Fruit fly (Drosophila melanogaster) whole organism, embryonic: Measurements from ENCODE around the gene caps.

Experiments used
- Atf3 ChIP-seq: fragments of 200-800 bp; sonication (Bioruptor generic); optimal IDR thresholded peaks from 3 replicates; lab custom pipeline; 2016; ENCODE audit warnings: missing biosample characterization, missing genetic modification characterization
- Bdp1 ChIP-seq: fragments of 200-800 bp; sonication (Bioruptor generic); optimal IDR thresholded peaks from 3 replicates; lab custom pipeline; 2016; ENCODE audit warnings: missing biosample characterization, missing genetic modification characterization
- CG10366 ChIP-seq: fragments of 200-800 bp; sonication (Bioruptor generic); IDR thresholded peaks from 2 replicates; pipeline ENCODE4 v1.3.6; 2022; ENCODE audit warnings: missing biosample characterization, missing genetic modification characterization
- CG10543 ChIP-seq: fragments of 200-800 bp; sonication (Bioruptor generic); optimal IDR thresholded peaks from 3 replicates; lab custom pipeline; 2017; ENCODE audit warnings: missing biosample characterization, mild to moderate bottlenecking, missing genetic modification characterization, moderate library complexity
- CG10959 ChIP-seq: fragments of 200-800 bp; sonication (Bioruptor generic); IDR thresholded peaks from 2 replicates; pipeline ENCODE4 v1.3.6; 2022; ENCODE audit warnings: missing biosample characterization, missing genetic modification characterization
- CG11085 ChIP-seq: fragments of 200-800 bp; sonication (Bioruptor generic); IDR thresholded peaks from 2 replicates; pipeline ENCODE4 v1.3.6; 2022; ENCODE audit warnings: missing biosample characterization, missing genetic modification characterization
- CG14860 ChIP-seq: fragments of 200-800 bp; sonication (Bioruptor generic); IDR thresholded peaks from 3 replicates; pipeline ENCODE4 v1.3.6; 2022; ENCODE audit warnings: missing biosample characterization, missing genetic modification characterization; ENCODE audit not compliant: partially characterized antibody
- CG16815 ChIP-seq: fragments of 200-800 bp; sonication (Bioruptor generic); optimal IDR thresholded peaks from 3 replicates; lab custom pipeline; 2017; ENCODE audit warnings: missing biosample characterization, mild to moderate bottlenecking, missing genetic modification characterization
- CG17829 ChIP-seq: fragments of 200-800 bp; optimal IDR thresholded peaks from 2 replicates; lab custom pipeline; 2019; ENCODE audit warnings: missing biosample characterization, mild to moderate bottlenecking, missing genetic modification characterization, moderate library complexity
- CG1792 ChIP-seq: fragments of 200-800 bp; sonication (Bioruptor generic); optimal IDR thresholded peaks from 2 replicates; lab custom pipeline; 2016; ENCODE audit warnings: missing biosample characterization, missing genetic modification characterization
- CG2120 ChIP-seq: fragments of 200-800 bp; sonication (Bioruptor generic); optimal IDR thresholded peaks from 3 replicates; lab custom pipeline; 2016; ENCODE audit warnings: missing biosample characterization, missing genetic modification characterization
- CG2712 ChIP-seq: fragments of 200-800 bp; optimal IDR thresholded peaks from 3 replicates; lab custom pipeline; 2019; ENCODE audit warnings: missing biosample characterization, mild to moderate bottlenecking, missing genetic modification characterization, moderate library complexity
- CG34224 ChIP-seq: fragments of 200-800 bp; sonication (Bioruptor generic); IDR thresholded peaks from 3 replicates; pipeline ENCODE4 v1.3.6; 2022; ENCODE audit warnings: missing biosample characterization, missing genetic modification characterization; ENCODE audit not compliant: partially characterized antibody
- CG4424 ChIP-seq: fragments of 200-800 bp; sonication (Bioruptor generic); optimal IDR thresholded peaks from 3 replicates; lab custom pipeline; 2016; ENCODE audit warnings: missing biosample characterization, missing genetic modification characterization
- CG6254 ChIP-seq: fragments of 200-800 bp; sonication (Bioruptor generic); optimal IDR thresholded peaks from 3 replicates; lab custom pipeline; 2017; ENCODE audit warnings: mild to moderate bottlenecking, missing biosample characterization, missing genetic modification reagents, missing genetic modification characterization
- CG6654 ChIP-seq: fragments of 200-800 bp; sonication (Bioruptor generic); optimal IDR thresholded peaks from 2 replicates; lab custom pipeline; 2017; ENCODE audit warnings: missing biosample characterization, mild to moderate bottlenecking, missing genetic modification characterization
- CG7372 ChIP-seq: fragments of 200-800 bp; sonication (Bioruptor generic); IDR thresholded peaks from 2 replicates; pipeline ENCODE4 v1.3.6; 2022; ENCODE audit warnings: missing biosample characterization, missing genetic modification characterization
- CG7987 ChIP-seq: fragments of 200-800 bp; sonication (Bioruptor generic); optimal IDR thresholded peaks from 2 replicates; lab custom pipeline; 2018; ENCODE audit warnings: missing biosample characterization, mild to moderate bottlenecking, missing genetic modification characterization, moderate library complexity
- CG8089 ChIP-seq: fragments of 200-800 bp; sonication (Bioruptor generic); optimal IDR thresholded peaks from 3 replicates; lab custom pipeline; 2016; ENCODE audit warnings: missing biosample characterization, missing genetic modification characterization
- CG8765 ChIP-seq: fragments of 200-800 bp; sonication (Bioruptor generic); IDR thresholded peaks from 2 replicates; pipeline ENCODE4 v1.3.6; 2022; ENCODE audit warnings: missing biosample characterization, missing genetic modification characterization
- CG9876 ChIP-seq: fragments of 200-800 bp; sonication (Bioruptor generic); optimal IDR thresholded peaks from 2 replicates; lab custom pipeline; 2016; ENCODE audit warnings: missing biosample characterization, missing genetic modification characterization
- CoRest ChIP-seq: fragments of 200-800 bp; sonication (Bioruptor generic); optimal IDR thresholded peaks from 3 replicates; lab custom pipeline; 2018; ENCODE audit warnings: missing biosample characterization, mild to moderate bottlenecking, missing genetic modification characterization, moderate library complexity
- Drgx ChIP-seq: fragments of 200-800 bp; sonication (Bioruptor generic); IDR thresholded peaks from 2 replicates; pipeline ENCODE4 v1.3.6; 2022; ENCODE audit warnings: missing biosample characterization, missing genetic modification characterization
- E2f1 ChIP-seq: fragments of 200-800 bp; sonication (Bioruptor generic); IDR thresholded peaks from 2 replicates; pipeline ENCODE4 v1.3.6; 2022; ENCODE audit warnings: missing biosample characterization, missing genetic modification characterization
- Ets97D ChIP-seq: fragments of 200-800 bp; sonication (Bioruptor generic); optimal IDR thresholded peaks from 3 replicates; lab custom pipeline; 2016; ENCODE audit warnings: missing biosample characterization, missing genetic modification characterization
- Lhr ChIP-seq: fragments of 200-800 bp; sonication (Bioruptor generic); optimal IDR thresholded peaks from 3 replicates; lab custom pipeline; 2017; ENCODE audit warnings: mild to moderate bottlenecking, missing biosample characterization, missing genetic modification reagents, missing genetic modification characterization
- Meics ChIP-seq: fragments of 200-800 bp; sonication (Bioruptor generic); optimal IDR thresholded peaks from 2 replicates; lab custom pipeline; 2017; ENCODE audit warnings: missing biosample characterization, mild to moderate bottlenecking, missing genetic modification characterization
- Sin3A ChIP-seq: fragments of >200 bp; optimal IDR thresholded peaks from 2 replicates; lab custom pipeline; 2018
- Sry-β ChIP-seq: fragments of 200-800 bp; sonication (Bioruptor generic); optimal IDR thresholded peaks from 2 replicates; lab custom pipeline; 2018; ENCODE audit warnings: missing biosample characterization, mild to moderate bottlenecking, missing genetic modification characterization, moderate library complexity
- abd-A ChIP-seq: fragments of 200-800 bp; sonication (Bioruptor generic); optimal IDR thresholded peaks from 3 replicates; lab custom pipeline; 2019; ENCODE audit warnings: missing biosample characterization, mild to moderate bottlenecking, missing genetic modification characterization, moderate library complexity
- ap ChIP-seq: fragments of 200-800 bp; sonication (Bioruptor generic); IDR thresholded peaks from 2 replicates; pipeline ENCODE4 v1.3.6; 2022; ENCODE audit warnings: missing biosample characterization, missing genetic modification characterization
- bigmax ChIP-seq: fragments of 200-800 bp; sonication (Bioruptor generic); optimal IDR thresholded peaks from 2 replicates; lab custom pipeline; 2018; ENCODE audit warnings: missing biosample characterization, mild to moderate bottlenecking, missing genetic modification characterization
- cato ChIP-seq: fragments of 200-800 bp; sonication (Bioruptor generic); optimal IDR thresholded peaks from 2 replicates; lab custom pipeline; 2016; ENCODE audit warnings: missing biosample characterization, missing genetic modification characterization, borderline replicate concordance
- crol ChIP-seq: fragments of 200-800 bp; sonication (Bioruptor generic); IDR thresholded peaks from 2 replicates; pipeline ENCODE4 v1.3.6; 2022; ENCODE audit warnings: missing biosample characterization, missing genetic modification characterization
- danr ChIP-seq: fragments of 200-800 bp; sonication (Bioruptor generic); IDR thresholded peaks from 2 replicates; pipeline ENCODE4 v1.3.6; 2022; ENCODE audit warnings: missing biosample characterization, missing genetic modification characterization
- gcm ChIP-seq: fragments of 200-800 bp; sonication (Bioruptor generic); optimal IDR thresholded peaks from 2 replicates; lab custom pipeline; 2019; ENCODE audit warnings: missing biosample characterization, mild to moderate bottlenecking, missing genetic modification characterization, moderate library complexity
- ham ChIP-seq: fragments of 200-800 bp; sonication (Bioruptor generic); IDR thresholded peaks from 2 replicates; pipeline ENCODE4 v1.3.6; 2022; ENCODE audit warnings: missing biosample characterization, missing genetic modification characterization
- jigr1 ChIP-seq: fragments of 200-800 bp; sonication (Bioruptor generic); IDR thresholded peaks from 3 replicates; pipeline ENCODE4 v1.3.6; 2022; ENCODE audit warnings: missing biosample characterization, missing genetic modification characterization
- jing ChIP-seq: fragments of 200-800 bp; sonication (Bioruptor generic); optimal IDR thresholded peaks from 2 replicates; lab custom pipeline; 2018; ENCODE audit warnings: missing biosample characterization, mild to moderate bottlenecking, missing genetic modification characterization
- ken ChIP-seq: fragments of 200-800 bp; sonication (Bioruptor generic); IDR thresholded peaks from 3 replicates; pipeline ENCODE4 v1.3.6; 2022; ENCODE audit warnings: missing biosample characterization, missing genetic modification characterization
- lab ChIP-seq: fragments of 200-800 bp; sonication (Bioruptor generic); optimal IDR thresholded peaks from 3 replicates; lab custom pipeline; 2017; ENCODE audit warnings: missing biosample characterization, missing genetic modification characterization, mild to moderate bottlenecking, moderate library complexity, missing genetic modification reagents
- lola ChIP-seq, 3 experiments: fragments of >200 bp in 2 of 3; fragments of 200-800 bp in 1 of 3; sonication (Bioruptor generic) in 1 of 3; optimal IDR thresholded peaks; 2 replicates each; lab custom pipeline; 2017 to 2019; ENCODE audit warnings: missing biosample characterization in 3 of 3, missing genetic modification characterization in 3 of 3, mild to moderate bottlenecking in 1 of 3, moderate library complexity in 1 of 3
- maf-S ChIP-seq: fragments of 200-800 bp; sonication (Bioruptor generic); optimal IDR thresholded peaks from 2 replicates; lab custom pipeline; 2016; ENCODE audit warnings: missing biosample characterization, missing genetic modification characterization
- nerfin-2 ChIP-seq: fragments of 200-800 bp; sonication (Bioruptor generic); IDR thresholded peaks from 2 replicates; pipeline ENCODE4 v1.3.6; 2022; ENCODE audit warnings: missing biosample characterization, missing genetic modification characterization; ENCODE audit not compliant: partially characterized antibody
- p53 ChIP-seq: fragments of 200-800 bp; sonication (Bioruptor generic); optimal IDR thresholded peaks from 2 replicates; lab custom pipeline; 2016; ENCODE audit warnings: missing biosample characterization, missing genetic modification characterization
- pfk ChIP-seq: fragments of 200-800 bp; sonication (Bioruptor generic); optimal IDR thresholded peaks from 2 replicates; lab custom pipeline; 2018; ENCODE audit warnings: missing biosample characterization, mild to moderate bottlenecking, missing genetic modification characterization, moderate library complexity
- run ChIP-seq: fragments of 200-800 bp; sonication (Bioruptor generic); optimal IDR thresholded peaks from 3 replicates; lab custom pipeline; 2018; ENCODE audit warnings: missing biosample characterization, mild to moderate bottlenecking, missing genetic modification characterization
- tin ChIP-seq: fragments of 200-800 bp; sonication (Bioruptor generic); optimal IDR thresholded peaks from 3 replicates; lab custom pipeline; 2016; ENCODE audit warnings: missing biosample characterization, missing genetic modification characterization
- trh ChIP-seq: fragments of 200-800 bp; sonication (Bioruptor generic); optimal IDR thresholded peaks from 2 replicates; lab custom pipeline; 2016; ENCODE audit warnings: missing biosample characterization, missing genetic modification characterization
- wek ChIP-seq: fragments of 200-800 bp; sonication (Bioruptor generic); optimal IDR thresholded peaks from 3 replicates; lab custom pipeline; 2018; ENCODE audit warnings: missing biosample characterization, mild to moderate bottlenecking, missing genetic modification characterization, moderate library complexity
- zfh1 ChIP-seq: fragments of 200-800 bp; sonication (Bioruptor generic); IDR thresholded peaks from 3 replicates; pipeline ENCODE4 v1.3.6; 2022; ENCODE audit warnings: missing biosample characterization, missing genetic modification characterization

The caps gene

DNA sequence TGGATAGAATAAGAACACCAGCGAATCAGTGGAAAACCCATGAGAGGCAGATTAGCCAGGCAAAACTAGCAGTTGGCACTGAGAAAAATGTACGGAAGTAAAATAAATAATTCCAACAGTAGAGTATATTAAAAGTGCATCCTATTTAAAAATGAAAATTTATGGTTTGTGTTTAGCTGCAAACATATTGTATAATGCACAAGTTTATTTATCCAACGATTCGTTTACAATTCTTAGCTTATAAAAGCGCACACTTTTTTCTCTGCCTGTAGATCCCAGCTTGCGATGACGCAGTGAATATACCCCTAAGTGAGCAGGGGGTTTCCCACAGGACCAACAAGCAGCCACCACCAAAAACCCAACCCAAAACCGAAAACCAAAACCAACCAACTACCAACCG, 39.2 kb upstream of the caps start (continued):
- TF ChIP-seq CG6654 (GFP tag; lab: Kevin White, UChicago) (no peak), CG9876 (no peak), CG2120 (no peak), jing (GFP tag; lab: Kevin White, UChicago) (no peak), Atf3 (GFP tag; lab: Kevin White, UChicago) (no peak), zfh1 (GFP tag; lab: Robert Waterston, UW) (peak; percentile 85), pfk (no peak), CG4424 (GFP tag; lab: Kevin White, UChicago) (peak; percentile 75), Meics (peak; percentile 42), CG11085 (GFP tag; lab: Robert Waterston, UW) (no peak), crol (no peak), CG16815 (peak; percentile 17), gcm (GFP tag; lab: Kevin White, UChicago) (peak; percentile 49), Bdp1 (GFP tag; lab: Kevin White, UChicago) (no peak), p53 (GFP tag; lab: Kevin White, UChicago) (no peak), CG14860 (GFP tag; lab: Robert Waterston, UW) (no peak), Drgx (GFP tag; lab: Robert Waterston, UW) (no peak), CG34224 (GFP tag; lab: Robert Waterston, UW) (no peak), CG8089 (GFP tag; lab: Kevin White, UChicago) (no peak), CG10959 (GFP tag; lab: Robert Waterston, UW) (peak; percentile 73), abd-A (no peak), wek (GFP tag; lab: Kevin White, UChicago) (no peak), bigmax (GFP tag; lab: Kevin White, UChicago) (no peak), CoRest (tag; lab: Kevin White, UChicago) (peak; percentile 49), trh (GFP tag; lab: Kevin White, UChicago) (no peak), ham (no peak), nerfin-2 (no peak), ken (GFP tag; lab: Robert Waterston, UW) (peak; percentile 26; the same call in 1 of the 3 replicates), cato (GFP tag; lab: Kevin White, UChicago) (no peak), CG8765 (GFP tag; lab: Robert Waterston, UW) (peak; percentile 47; the same call in 1 of the 2 replicates), Sry-β (GFP tag; lab: Kevin White, UChicago) (no peak), CG7987 (GFP tag; lab: Kevin White, UChicago) (no peak), lab (GFP tag; lab: Kevin White, UChicago) (peak; percentile 38), danr (GFP tag; lab: Robert Waterston, UW) (peak; percentile 45; the same call in 1 of the 2 replicates), CG10366 (peak; percentile 30; the same call in 1 of the 2 replicates), Sin3A (lab: Kevin White, UChicago) (no peak), ap (GFP tag; lab: Robert Waterston, UW) (peak; percentile 47; the same call in 1 of the 2 replicates), Lhr (no peak), lola (GFP tag; optimal IDR thresholded peaks at IDR 0.05; lab: Kevin White, UChicago) (peak in 1 of 3 experiments; percentile 74), CG17829 (tag; lab: Kevin White, UChicago) (peak; percentile 79), E2f1 (GFP tag; lab: Robert Waterston, UW) (peak; percentile 31; the same call in 1 of the 2 replicates), CG1792 (GFP tag; lab: Kevin White, UChicago) (peak; percentile 39), jigr1 (no peak), CG7372 (GFP tag; lab: Robert Waterston, UW) (no peak), CG10543 (GFP tag; lab: Kevin White, UChicago) (no peak), Ets97D (GFP tag; lab: Kevin White, UChicago) (no peak), run (no peak), CG2712 (peak; percentile 86), maf-S (GFP tag; lab: Kevin White, UChicago) (no peak), CG6254 (peak; percentile 73), tin (GFP tag; lab: Kevin White, UChicago) (peak; percentile 69)
